Worm (Caenorhabditis elegans): Measurements from ENCODE around the gene C18G1.6.

ce11 chrV:4758540-4758939 is 8.1 kb downstream of the C18G1.6 start:
- TF ChIP-seq elt-1 (tag; optimal IDR thresholded peaks at IDR 0.05; ENCODE audit: borderline replicate concordance, insufficient read depth) (no peak), elt-3 (tag; optimal IDR thresholded peaks at IDR 0.05) (no peak), tbx-8 (GFP tag; optimal IDR thresholded peaks at IDR 0.05) (no peak), ztf-11 (tag; optimal IDR thresholded peaks at IDR 0.05) (no peak), nhr-28 (tag; optimal IDR thresholded peaks at IDR 0.05) (no peak), lsy-2 (tag; optimal IDR thresholded peaks at IDR 0.05) (no peak), sptf-1 (tag; optimal IDR thresholded peaks at IDR 0.05) (no peak), nhr-12 (tag; optimal IDR thresholded peaks at IDR 0.05) (no peak), nhr-76 (tag; optimal IDR thresholded peaks at IDR 0.05) (no peak), nhr-237 (tag; optimal IDR thresholded peaks at IDR 0.05) (no peak), ces-1 (GFP tag; optimal IDR thresholded peaks at IDR 0.05) (no peak), nhr-2 (tag; optimal IDR thresholded peaks at IDR 0.05) (no peak), lin-13 (tag; optimal IDR thresholded peaks at IDR 0.05) (no peak)

Data from whole organism, mixed stage, embryonic.